Worm (Caenorhabditis elegans): ENCODE results near the gene C06A8.6.

The C06A8.6 gene

DNA sequence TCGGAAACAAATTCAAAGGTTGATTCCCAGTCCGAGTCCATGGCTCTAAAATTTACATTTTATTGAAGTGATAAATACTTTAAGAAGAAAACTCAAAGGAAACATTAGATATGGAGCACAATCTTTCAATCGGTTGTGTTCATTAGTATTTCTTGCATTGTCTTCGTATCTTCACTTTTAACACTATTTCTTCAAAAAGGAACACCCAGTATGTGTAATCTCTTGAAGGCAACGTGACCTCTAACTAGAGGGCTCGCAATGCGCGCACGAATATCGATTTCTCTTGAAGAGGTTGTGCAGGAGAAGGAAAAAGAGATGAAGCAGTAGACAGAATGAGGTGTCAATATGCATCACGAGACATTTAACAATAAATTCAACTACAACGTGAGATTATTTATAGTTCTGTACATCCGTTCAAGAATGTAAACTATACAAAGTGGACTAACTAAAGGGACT, 17.2 kb upstream of the C06A8.6 start, which contains the start of the genes B0228.6 and B0228.1:
Gene B0228.6, minus strand, starts transcription at position 51 of the 456 bp plus-strand sequence.
Gene B0228.1, plus strand, starts transcription at position 228 of the 456 bp plus-strand sequence.
- TF ChIP-seq sdc-2 (tag; optimal IDR thresholded peaks at IDR 0.05) (no peak), hlh-15 (tag; optimal IDR thresholded peaks at IDR 0.05) (no peak), pros-1 (tag; optimal IDR thresholded peaks at IDR 0.05) (no peak), C38D4.7 (GFP tag; optimal IDR thresholded peaks at IDR 0.05) (no peak), ceh-9 (tag; optimal IDR thresholded peaks at IDR 0.05) (no peak), fkh-10 (GFP tag; optimal IDR thresholded peaks at IDR 0.05) (no peak), nfya-1 (tag; optimal IDR thresholded peaks at IDR 0.05) (peak; percentile 26), pat-9 (tag; optimal IDR thresholded peaks at IDR 0.05) (no peak), K02D7.2 (tag; optimal IDR thresholded peaks at IDR 0.05) (no peak), fax-1 (tag; optimal IDR thresholded peaks at IDR 0.05) (no peak), ceh-24 (tag; optimal IDR thresholded peaks at IDR 0.05) (no peak), sox-2 (GFP tag; IDR thresholded peaks at IDR 0.05) (no peak), K09A11.1 (tag; optimal IDR thresholded peaks at IDR 0.05; ENCODE audit: insufficient read depth) (no peak), hlh-8 (tag; optimal IDR thresholded peaks at IDR 0.05) (no peak), ceh-45 (GFP tag; IDR thresholded peaks at IDR 0.05) (no peak), unc-3 (GFP tag; conservative IDR thresholded peaks at IDR 0.05) (no peak), unc-3 (tag; optimal IDR thresholded peaks at IDR 0.05) (no peak), lim-6 (tag; optimal IDR thresholded peaks at IDR 0.05) (no peak), ets-4 (tag; optimal IDR thresholded peaks at IDR 0.05) (no peak), zip-5 (tag; optimal IDR thresholded peaks at IDR 0.05) (no peak), npax-4 (tag; optimal IDR thresholded peaks at IDR 0.05) (no peak), madf-2 (tag; optimal IDR thresholded peaks at IDR 0.05) (no peak), nhr-11 (tag; optimal IDR thresholded peaks at IDR 0.05) (no peak), rnt-1 (tag; optimal IDR thresholded peaks at IDR 0.05) (no peak), ref-2 (tag; optimal IDR thresholded peaks at IDR 0.05) (no peak), ceh-6 (GFP tag; optimal IDR thresholded peaks at IDR 0.05) (no peak), syd-9 (tag; optimal IDR thresholded peaks at IDR 0.05) (no peak), eyg-1 (tag; optimal IDR thresholded peaks at IDR 0.05) (no peak), ceh-48 (tag; optimal IDR thresholded peaks at IDR 0.05) (peak; percentile 96), ceh-14 (tag; optimal IDR thresholded peaks at IDR 0.05) (no peak), dmd-4 (tag; optimal IDR thresholded peaks at IDR 0.05; ENCODE audit: borderline replicate concordance) (no peak), nhr-232 (tag; optimal IDR thresholded peaks at IDR 0.05) (no peak), hlh-13 (GFP tag; optimal IDR thresholded peaks at IDR 0.05) (no peak), fkh-6 (tag; optimal IDR thresholded peaks at IDR 0.05) (no peak), ztf-16 (tag; optimal IDR thresholded peaks at IDR 0.05) (no peak), F13H6.1 (tag; optimal IDR thresholded peaks at IDR 0.05) (no peak), pha-2 (tag; optimal IDR thresholded peaks at IDR 0.05) (no peak), pag-3 (tag; optimal IDR thresholded peaks at IDR 0.05; ENCODE audit: borderline replicate concordance) (no peak), T23F11.4 (GFP tag; optimal IDR thresholded peaks at IDR 0.05) (no peak), unc-55 (GFP tag; optimal IDR thresholded peaks at IDR 0.05) (peak; percentile 55), tbx-2 (tag; optimal IDR thresholded peaks at IDR 0.05) (peak; percentile 24), unc-42 (tag; optimal IDR thresholded peaks at IDR 0.05) (peak; percentile 27), hlh-30 (tag; optimal IDR thresholded peaks at IDR 0.05; ENCODE audit: insufficient read depth) (peak; percentile 76), ceh-22 (tag; optimal IDR thresholded peaks at IDR 0.05) (no peak), pha-4 (tag; optimal IDR thresholded peaks at IDR 0.05) (no peak), pqm-1 (tag; optimal IDR thresholded peaks at IDR 0.05) (no peak)

All from whole organism, late embryonic.